Worm (Caenorhabditis elegans): ENCODE measurements around the gene srw-137.
"Not testable (repeated sequence)": the region's sequence is repeated elsewhere in the genome, so short reads cannot be mapped to it uniquely, and the experiment has no call there.

srw-137 gene

ce11 chrV:2943859-2944258 lies at the start of gene srw-137:
Gene srw-137 (minus strand): TSS chrV:2943959.
- TF ChIP-seq unc-62 (GFP tag; optimal IDR thresholded peaks at IDR 0.05), result no peak

- no peak for TF ChIP-seq unc-62 (GFP tag; optimal IDR thresholded peaks at IDR 0.05)
These were observed 48.3 kb upstream of the srw-137 start for ce11 chrV:2992060-2992459.

ce11 chrV:2991485-2991884 lies 47.7 kb upstream of the srw-137 start, which contains the start of gene srw-121:
Gene srw-121 (minus strand): TSS chrV:2991585.
- TF ChIP-seq unc-62 (GFP tag; optimal IDR thresholded peaks at IDR 0.05), result no peak

- TF ChIP-seq unc-62 (GFP tag; optimal IDR thresholded peaks at IDR 0.05), result no peak
These were observed 43.6 kb upstream of the srw-137 start, which contains the start of gene srh-85 for ce11 chrV:2987407-2987806. Gene srh-85 (minus strand): TSS chrV:2987507.

- TF ChIP-seq unc-62 (GFP tag; optimal IDR thresholded peaks at IDR 0.05), result no peak
These were observed 41.5 kb upstream of the srw-137 start, which contains the start of gene srw-139 for ce11 chrV:2985309-2985708. Gene srw-139 (minus strand): TSS chrV:2985409.

ce11 chrV:2983351-2983750 lies 39.6 kb upstream of the srw-137 start, which contains the start of gene srw-117:
Gene srw-117 (minus strand): TSS chrV:2983451.
- TF ChIP-seq unc-62 (GFP tag; optimal IDR thresholded peaks at IDR 0.05), result no peak

- TF ChIP-seq unc-62 (GFP tag; optimal IDR thresholded peaks at IDR 0.05), result no peak
These were observed 36.2 kb upstream of the srw-137 start, which contains the start of gene srw-118 for ce11 chrV:2979978-2980377. Gene srw-118 (minus strand): TSS chrV:2980078.

ce11 chrV:2976287-2976686 lies 32.5 kb upstream of the srw-137 start, which contains the start of gene srw-124:
Gene srw-124 (plus strand): TSS chrV:2976587.
- no peak for TF ChIP-seq unc-62 (GFP tag; optimal IDR thresholded peaks at IDR 0.05)

ce11 chrV:2975285-2975684 lies 31.5 kb upstream of the srw-137 start, which contains the start of gene srw-123:
Gene srw-123 (minus strand): TSS chrV:2975385.
- TF ChIP-seq unc-62 (GFP tag; optimal IDR thresholded peaks at IDR 0.05), result not testable (repeated sequence)

ce11 chrV:2971307-2971999 lies 27.7 kb upstream of the srw-137 start, which contains the start of gene srw-129:
Gene srw-129 (plus strand): TSS chrV:2971949.
- TF ChIP-seq unc-62 (GFP tag; optimal IDR thresholded peaks at IDR 0.05), result no peak

- TF ChIP-seq unc-62 (GFP tag; optimal IDR thresholded peaks at IDR 0.05), result no peak
These were observed 21.0 kb upstream of the srw-137 start, which contains the start of gene srh-88 for ce11 chrV:2964786-2965185. Gene srh-88 (minus strand): TSS chrV:2964886.

- TF ChIP-seq unc-62 (GFP tag; optimal IDR thresholded peaks at IDR 0.05), result no peak
These were observed 19.2 kb upstream of the srw-137 start, which contains the start of gene srw-138 for ce11 chrV:2962960-2963359. Gene srw-138 (minus strand): TSS chrV:2963060.

ce11 chrV:2960894-2961293 lies 17.1 kb upstream of the srw-137 start, which contains the start of gene srw-144:
Gene srw-144 (minus strand): TSS chrV:2960994.
- no peak for TF ChIP-seq unc-62 (GFP tag; optimal IDR thresholded peaks at IDR 0.05)

- no peak for TF ChIP-seq unc-62 (GFP tag; optimal IDR thresholded peaks at IDR 0.05)
These were observed 14.4 kb upstream of the srw-137 start, which contains the start of gene srw-142 for ce11 chrV:2958202-2958601. Gene srw-142 (minus strand): TSS chrV:2958302.

- not testable (repeated sequence) for TF ChIP-seq unc-62 (GFP tag; optimal IDR thresholded peaks at IDR 0.05)
These were observed 11.6 kb upstream of the srw-137 start, which contains the start of gene srh-248 for ce11 chrV:2955342-2955741. Gene srh-248 (minus strand): TSS chrV:2955442.

ce11 chrV:2952102-2952501 lies 8.3 kb upstream of the srw-137 start, which contains the start of gene srw-122:
Gene srw-122 (minus strand): TSS chrV:2952202.
- TF ChIP-seq unc-62 (GFP tag; optimal IDR thresholded peaks at IDR 0.05), result not testable (repeated sequence)

- no peak for TF ChIP-seq unc-62 (GFP tag; optimal IDR thresholded peaks at IDR 0.05)
These were observed 1.8 kb upstream of the srw-137 start, which contains the start of gene srh-87 for ce11 chrV:2945602-2946001. Gene srh-87 (minus strand): TSS chrV:2945702.
